Fruit fly (Drosophila melanogaster) whole organism, embryonic: ENCODE data around the gene loaf.

ENCODE experiments used
- Atf3 ChIP-seq: fragments of 200-800 bp; sonication (Bioruptor generic); optimal IDR thresholded peaks from 3 replicates; lab custom pipeline; 2016; ENCODE audit warnings: missing biosample characterization, missing genetic modification characterization
- Bdp1 ChIP-seq: fragments of 200-800 bp; sonication (Bioruptor generic); optimal IDR thresholded peaks from 3 replicates; lab custom pipeline; 2016; ENCODE audit warnings: missing biosample characterization, missing genetic modification characterization
- Blimp-1 ChIP-seq: fragments of 200-800 bp; sonication (Bioruptor generic); optimal IDR thresholded peaks from 3 replicates; lab custom pipeline; 2018; ENCODE audit warnings: missing biosample characterization, missing genetic modification characterization, mild to moderate bottlenecking, moderate library complexity, missing genetic modification reagents
- CG10274 ChIP-seq: fragments of 200-800 bp; sonication (Bioruptor generic); optimal IDR thresholded peaks from 3 replicates; lab custom pipeline; 2017; ENCODE audit warnings: missing biosample characterization, mild to moderate bottlenecking, missing genetic modification characterization
- CG1233 ChIP-seq: fragments of 200-800 bp; sonication (Bioruptor generic); optimal IDR thresholded peaks from 4 replicates; lab custom pipeline; 2018; ENCODE audit warnings: missing biosample characterization, mild to moderate bottlenecking, missing genetic modification characterization
- CG12391 ChIP-seq: fragments of 200-800 bp; sonication (Bioruptor generic); optimal IDR thresholded peaks from 3 replicates; lab custom pipeline; 2018; ENCODE audit warnings: missing biosample characterization, mild to moderate bottlenecking, missing genetic modification characterization, moderate library complexity
- CG12744 ChIP-seq: fragments of 200-800 bp; sonication (Bioruptor generic); optimal IDR thresholded peaks from 2 replicates; lab custom pipeline; 2016; ENCODE audit warnings: missing biosample characterization, missing genetic modification characterization
- CG14965 ChIP-seq: fragments of 200-800 bp; sonication (Bioruptor generic); optimal IDR thresholded peaks from 2 replicates; lab custom pipeline; 2016; ENCODE audit warnings: missing biosample characterization, missing genetic modification characterization, borderline replicate concordance
- CG16779 ChIP-seq: fragments of 200-800 bp; sonication (Bioruptor generic); IDR thresholded peaks from 2 replicates; pipeline ENCODE4 v1.3.6; 2022; ENCODE audit warnings: missing biosample characterization, missing genetic modification characterization
- CG17385 ChIP-seq: fragments of 200-800 bp; sonication (Bioruptor generic); optimal IDR thresholded peaks from 3 replicates; lab custom pipeline; 2018; ENCODE audit warnings: missing biosample characterization, mild to moderate bottlenecking, missing genetic modification characterization
- CG18262 ChIP-seq: fragments of 200-800 bp; optimal IDR thresholded peaks from 3 replicates; lab custom pipeline; 2019; ENCODE audit warnings: missing biosample characterization, mild to moderate bottlenecking, missing genetic modification characterization, moderate library complexity
- CG18599 ChIP-seq: fragments of 200-800 bp; sonication (Bioruptor generic); optimal IDR thresholded peaks from 3 replicates; lab custom pipeline; 2017; ENCODE audit warnings: missing biosample characterization, missing genetic modification characterization, mild to moderate bottlenecking, moderate library complexity, missing genetic modification reagents
- CG2129 ChIP-seq: fragments of 200-800 bp; sonication (Bioruptor generic); IDR thresholded peaks from 2 replicates; pipeline ENCODE4 v1.3.6; 2022; ENCODE audit warnings: missing biosample characterization, missing genetic modification characterization; ENCODE audit not compliant: partially characterized antibody
- CG2678 ChIP-seq: fragments of 200-800 bp; sonication (Bioruptor generic); optimal IDR thresholded peaks from 3 replicates; lab custom pipeline; 2019; ENCODE audit warnings: missing biosample characterization, mild to moderate bottlenecking, missing genetic modification characterization, moderate library complexity
- CG2712 ChIP-seq: fragments of 200-800 bp; optimal IDR thresholded peaks from 3 replicates; lab custom pipeline; 2019; ENCODE audit warnings: missing biosample characterization, mild to moderate bottlenecking, missing genetic modification characterization, moderate library complexity
- CG31224 ChIP-seq: fragments of 200-800 bp; sonication (Bioruptor generic); IDR thresholded peaks from 2 replicates; pipeline ENCODE4 v1.3.6; 2022; ENCODE audit warnings: missing biosample characterization, missing genetic modification characterization
- CG32532 ChIP-seq: fragments of 200-800 bp; sonication (Bioruptor generic); IDR thresholded peaks from 2 replicates; pipeline ENCODE4 v1.3.6; 2022; ENCODE audit warnings: missing biosample characterization, missing genetic modification characterization
- CG3281 ChIP-seq: fragments of 200-800 bp; sonication (Bioruptor generic); optimal IDR thresholded peaks from 3 replicates; lab custom pipeline; 2017; ENCODE audit warnings: missing biosample characterization, mild to moderate bottlenecking, missing genetic modification characterization
- CG3407 ChIP-seq: fragments of 200-800 bp; sonication (Bioruptor generic); optimal IDR thresholded peaks from 2 replicates; lab custom pipeline; 2018; ENCODE audit warnings: missing biosample characterization, mild to moderate bottlenecking, missing genetic modification characterization
- CG43689 ChIP-seq: fragments of 200-800 bp; sonication (Bioruptor generic); IDR thresholded peaks from 2 replicates; pipeline ENCODE4 v1.3.6; 2022; ENCODE audit warnings: missing biosample characterization, missing genetic modification characterization
- CG6272 ChIP-seq: fragments of 200-800 bp; sonication (Bioruptor generic); IDR thresholded peaks from 2 replicates; pipeline ENCODE4 v1.3.6; 2022; ENCODE audit warnings: missing biosample characterization, missing genetic modification characterization
- CG6654 ChIP-seq: fragments of 200-800 bp; sonication (Bioruptor generic); optimal IDR thresholded peaks from 2 replicates; lab custom pipeline; 2017; ENCODE audit warnings: missing biosample characterization, mild to moderate bottlenecking, missing genetic modification characterization
- CG8478 ChIP-seq: fragments of >200 bp; optimal IDR thresholded peaks from 2 replicates; lab custom pipeline; 2018
- CTCF ChIP-seq: fragments of 200-800 bp; sonication (Bioruptor generic); optimal IDR thresholded peaks from 2 replicates; lab custom pipeline; 2017; ENCODE audit warnings: missing biosample characterization, mild to moderate bottlenecking, missing genetic modification characterization, moderate library complexity
- Dfd ChIP-seq, 2 experiments: fragments of >200 bp; optimal IDR thresholded peaks; 2 replicates each; lab custom pipeline; 2017; ENCODE audit warnings: missing biosample characterization in 2 of 2, missing genetic modification characterization in 2 of 2
- Fer2 ChIP-seq: fragments of 200-800 bp; sonication (Bioruptor generic); optimal IDR thresholded peaks from 2 replicates; lab custom pipeline; 2018; ENCODE audit warnings: missing biosample characterization, mild to moderate bottlenecking, missing genetic modification characterization, moderate library complexity
- HLH4C ChIP-seq: fragments of 200-800 bp; sonication (Bioruptor generic); IDR thresholded peaks from 3 replicates; pipeline ENCODE4 v1.3.6; 2022; ENCODE audit warnings: missing biosample characterization, missing genetic modification characterization; ENCODE audit not compliant: partially characterized antibody
- HmgZ ChIP-seq: fragments of 200-800 bp; sonication (Bioruptor generic); optimal IDR thresholded peaks from 2 replicates; lab custom pipeline; 2018; ENCODE audit warnings: missing biosample characterization, mild to moderate bottlenecking, missing genetic modification characterization
- Hr51 ChIP-seq, 2 experiments: fragments of 200-800 bp; sonication (Bioruptor generic); optimal IDR thresholded peaks; 2 replicates in 1 of 2; 3 replicates in 1 of 2; lab custom pipeline; 2016 to 2018; ENCODE audit warnings: missing biosample characterization in 2 of 2, missing genetic modification characterization in 2 of 2, mild to moderate bottlenecking in 1 of 2, moderate library complexity in 1 of 2
- MESR4 ChIP-seq: fragments of 200-800 bp; sonication (Bioruptor generic); optimal IDR thresholded peaks from 2 replicates; lab custom pipeline; 2018; ENCODE audit warnings: missing biosample characterization, mild to moderate bottlenecking, missing genetic modification characterization, moderate library complexity
- Med ChIP-seq: fragments of 200-800 bp; sonication (Bioruptor generic); peaks from one replicate; lab custom pipeline; 2016; ENCODE audit warnings: missing biosample characterization, missing genetic modification characterization, mild to moderate bottlenecking, inconsistent platforms, moderate library complexity
- Mes4 ChIP-seq: fragments of 200-800 bp; sonication (Bioruptor generic); optimal IDR thresholded peaks from 2 replicates; lab custom pipeline; 2016; ENCODE audit warnings: missing biosample characterization, missing genetic modification characterization
- Neu2 ChIP-seq: fragments of 200-800 bp; sonication (Bioruptor generic); optimal IDR thresholded peaks from 3 replicates; lab custom pipeline; 2016; ENCODE audit warnings: missing biosample characterization, missing genetic modification characterization, borderline replicate concordance
- Optix ChIP-seq: fragments of 200-800 bp; sonication (Bioruptor generic); IDR thresholded peaks from 3 replicates; pipeline ENCODE4 v1.3.6; 2022; ENCODE audit warnings: missing biosample characterization, missing genetic modification characterization
- Side ChIP-seq: fragments of 200-800 bp; sonication (Bioruptor generic); optimal IDR thresholded peaks from 2 replicates; lab custom pipeline; 2016; ENCODE audit warnings: missing biosample characterization, missing genetic modification characterization
- ase ChIP-seq: fragments of 200-800 bp; sonication (Bioruptor generic); IDR thresholded peaks from 3 replicates; pipeline ENCODE4 v1.3.6; 2022; ENCODE audit warnings: missing biosample characterization, missing genetic modification characterization
- bigmax ChIP-seq: fragments of 200-800 bp; sonication (Bioruptor generic); optimal IDR thresholded peaks from 2 replicates; lab custom pipeline; 2018; ENCODE audit warnings: missing biosample characterization, mild to moderate bottlenecking, missing genetic modification characterization
- ci ChIP-seq: fragments of 200-800 bp; sonication (Bioruptor generic); IDR thresholded peaks from 3 replicates; pipeline ENCODE4 v1.3.6; 2022; ENCODE audit warnings: missing biosample characterization, missing genetic modification characterization
- esg ChIP-seq: fragments of 200-800 bp; sonication (Bioruptor generic); conservative IDR thresholded peaks from 2 replicates; pipeline ENCODE4 v1.3.6; 2022; ENCODE audit warnings: missing biosample characterization, missing genetic modification characterization
- fu2 ChIP-seq: fragments of 200-800 bp; sonication (Bioruptor generic); optimal IDR thresholded peaks from 2 replicates; lab custom pipeline; 2016; ENCODE audit warnings: missing biosample characterization, missing genetic modification characterization
- insv ChIP-seq, 2 experiments: fragments of 200-800 bp; sonication (Bioruptor generic); optimal IDR thresholded peaks; 3 replicates each; lab custom pipeline; 2016 to 2018; ENCODE audit warnings: missing biosample characterization in 2 of 2, missing genetic modification characterization in 2 of 2
- lab ChIP-seq: fragments of 200-800 bp; sonication (Bioruptor generic); optimal IDR thresholded peaks from 3 replicates; lab custom pipeline; 2017; ENCODE audit warnings: missing biosample characterization, missing genetic modification characterization, mild to moderate bottlenecking, moderate library complexity, missing genetic modification reagents
- nau ChIP-seq: fragments of 200-800 bp; sonication (Bioruptor generic); optimal IDR thresholded peaks from 3 replicates; lab custom pipeline; 2017; ENCODE audit warnings: missing biosample characterization, mild to moderate bottlenecking, missing genetic modification characterization, missing genetic modification reagents
- nerfin-1 ChIP-seq: fragments of 200-800 bp; sonication (Bioruptor generic); optimal IDR thresholded peaks from 3 replicates; lab custom pipeline; 2019; ENCODE audit warnings: missing biosample characterization, mild to moderate bottlenecking, missing genetic modification characterization, moderate library complexity
- pfk ChIP-seq: fragments of 200-800 bp; sonication (Bioruptor generic); optimal IDR thresholded peaks from 2 replicates; lab custom pipeline; 2018; ENCODE audit warnings: missing biosample characterization, mild to moderate bottlenecking, missing genetic modification characterization, moderate library complexity
- rib ChIP-seq: fragments of 200-800 bp; sonication (Bioruptor generic); IDR thresholded peaks from 2 replicates; pipeline ENCODE4 v1.3.6; 2022; ENCODE audit warnings: missing biosample characterization, missing genetic modification characterization
- sisA ChIP-seq: fragments of 200-800 bp; sonication (Bioruptor generic); IDR thresholded peaks from 2 replicates; pipeline ENCODE4 v1.3.6; 2022; ENCODE audit warnings: missing biosample characterization, missing genetic modification characterization
- stwl ChIP-seq: fragments of 200-800 bp; sonication (Bioruptor generic); optimal IDR thresholded peaks from 3 replicates; lab custom pipeline; 2018; ENCODE audit warnings: missing biosample characterization, mild to moderate bottlenecking, missing genetic modification characterization, moderate library complexity
- trem ChIP-seq: fragments of 200-800 bp; optimal IDR thresholded peaks from 3 replicates; lab custom pipeline; 2019; ENCODE audit warnings: missing biosample characterization, mild to moderate bottlenecking, missing genetic modification characterization, moderate library complexity

loaf gene

DNA sequence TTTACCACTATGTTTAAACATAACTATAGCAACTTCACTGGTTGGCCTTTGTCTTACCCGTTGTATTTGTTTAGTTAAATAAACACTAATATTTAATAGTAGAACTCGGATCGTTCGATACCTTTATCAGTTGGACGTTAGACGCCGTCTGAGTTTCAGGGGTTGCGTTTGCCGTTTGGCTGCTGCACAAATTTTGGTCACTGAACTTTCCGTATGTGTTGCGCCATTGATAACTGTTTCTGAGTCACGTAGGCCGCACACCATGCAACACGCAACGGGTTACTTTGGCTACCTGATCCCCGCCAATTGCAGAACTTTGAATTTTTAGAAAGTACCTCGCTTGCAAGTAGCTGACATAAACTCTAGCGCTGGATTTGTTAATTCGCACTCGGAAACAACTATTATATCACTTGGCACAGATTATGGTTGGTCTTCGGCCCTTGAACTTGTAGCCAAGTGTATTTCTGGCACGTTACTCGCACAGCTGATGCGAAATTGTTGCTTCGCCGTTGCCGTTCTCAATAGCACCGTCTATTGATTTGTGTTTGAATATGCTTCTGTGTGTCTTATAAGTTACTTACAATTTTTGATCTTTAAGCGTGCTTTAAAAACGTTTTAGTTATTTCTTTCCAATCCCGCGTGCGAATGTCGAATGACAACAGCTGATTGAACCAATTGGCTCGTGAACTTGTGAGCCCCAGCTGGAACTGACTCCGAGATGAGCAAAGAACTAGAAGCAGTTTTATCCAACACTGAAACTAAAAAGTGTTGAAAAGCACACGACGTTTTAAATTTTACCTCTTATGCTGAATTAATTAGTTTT lies 69.5 kb downstream of the loaf start, which contains the start of gene Dph1 (continued):
- peak; percentile 50; the same call in 1 of the 2 replicates for TF ChIP-seq rib (GFP tag; lab: Robert Waterston, UW)
- TF ChIP-seq sisA (GFP tag; lab: Robert Waterston, UW), result peak; percentile 78
- TF ChIP-seq Atf3, result peak; percentile 66
- TF ChIP-seq Optix (GFP tag; lab: Robert Waterston, UW), result peak; percentile 88
- peak; percentile 80 for TF ChIP-seq Mes4 (GFP tag; lab: Kevin White, UChicago)
- peak; percentile 83 for TF ChIP-seq CG12391 (tag; lab: Kevin White, UChicago)
- TF ChIP-seq Neu2, result no peak
- TF ChIP-seq bigmax, result no peak
- TF ChIP-seq CG43689 (GFP tag; lab: Robert Waterston, UW), result peak; percentile 72
- peak; percentile 68 for TF ChIP-seq CG16779 (GFP tag; lab: Robert Waterston, UW)
- 0 out of 3 replicates have a peak, but pooled peaks have one; percentile 34 for TF ChIP-seq HLH4C (GFP tag; lab: Robert Waterston, UW)
- peak; percentile 87 for TF ChIP-seq CG18599 (GFP tag; lab: Kevin White, UChicago)
- TF ChIP-seq Dfd (GFP tag; optimal IDR thresholded peaks at IDR 0.05; lab: Kevin White, UChicago), result no peak
- TF ChIP-seq CG6272 (GFP tag; lab: Robert Waterston, UW), result peak; percentile 75
- TF ChIP-seq CG2712 (tag; lab: Kevin White, UChicago), result peak; percentile 89
- TF ChIP-seq CG32532, result peak; percentile 90
- TF ChIP-seq CG12744, result peak; percentile 42
- TF ChIP-seq Hr51 (GFP tag; optimal IDR thresholded peaks at IDR 0.05; lab: Kevin White, UChicago), result peak; percentile 50 to 87
- TF ChIP-seq CG2678 (tag; lab: Kevin White, UChicago), result peak; percentile 85
- peak in 1 of 2 experiments; percentile 95 for TF ChIP-seq insv (GFP tag; optimal IDR thresholded peaks at IDR 0.05; lab: Kevin White, UChicago)
- peak; percentile 40 for TF ChIP-seq CG10274
- peak; percentile 62 for TF ChIP-seq CG3407 (GFP tag; lab: Kevin White, UChicago)
- TF ChIP-seq CG17385 (GFP tag; lab: Kevin White, UChicago), result peak; percentile 76
- peak; percentile 81 for TF ChIP-seq Blimp-1 (GFP tag; lab: Kevin White, UChicago)
- TF ChIP-seq MESR4 (GFP tag; lab: Kevin White, UChicago), result peak; percentile 54
- TF ChIP-seq nerfin-1 (tag; lab: Kevin White, UChicago), result peak; percentile 71
- TF ChIP-seq CG18262, result peak; percentile 85
- peak; percentile 71 for TF ChIP-seq HmgZ (tag; lab: Kevin White, UChicago)
- TF ChIP-seq CG8478 (lab: Kevin White, UChicago), result no peak
- TF ChIP-seq CG31224 (GFP tag; lab: Robert Waterston, UW), result peak; percentile 82; the same call in 1 of the 2 replicates
- peak; percentile 79 for TF ChIP-seq CG3281 (GFP tag; lab: Kevin White, UChicago)
- TF ChIP-seq CG14965, result peak; percentile 47
- peak; percentile 62 for TF ChIP-seq stwl
- peak; percentile 72 for TF ChIP-seq nau (GFP tag; lab: Kevin White, UChicago)
- TF ChIP-seq trem (tag; lab: Kevin White, UChicago), result peak; percentile 59
- TF ChIP-seq CG6654 (GFP tag; lab: Kevin White, UChicago), result peak; percentile 47
- TF ChIP-seq Side, result peak; percentile 87
- peak; percentile 55 for TF ChIP-seq pfk (GFP tag; lab: Kevin White, UChicago)
- peak; percentile 78; the same call in 2 of the 3 replicates for TF ChIP-seq ase
- no peak for TF ChIP-seq CG2129 (GFP tag; lab: Robert Waterston, UW)
- peak; percentile 24 for TF ChIP-seq CTCF
- TF ChIP-seq CG1233 (GFP tag; lab: Kevin White, UChicago), result peak; percentile 85
- peak; percentile 75 for TF ChIP-seq Bdp1 (GFP tag; lab: Kevin White, UChicago)
- TF ChIP-seq esg (GFP tag; lab: Robert Waterston, UW), result peak; percentile 82
- peak; percentile 55 for TF ChIP-seq fu2 (GFP tag; lab: Kevin White, UChicago)
- peak; percentile 88 for TF ChIP-seq lab (GFP tag; lab: Kevin White, UChicago)
- TF ChIP-seq Fer2 (tag; lab: Kevin White, UChicago), result no peak
- peak; percentile 98 for TF ChIP-seq Med (GFP tag; lab: Kevin White, UChicago)
- TF ChIP-seq ci, result peak; percentile 95
